Fruit fly (Drosophila melanogaster): ENCODE data around the gene CG11699.
A peak's percentile ranks its signal among the peaks of the same experiment; 100 is the strongest.
"Not testable (repeated sequence)": the region's sequence is repeated elsewhere in the genome, so short reads cannot be mapped to it uniquely, and the experiment has no call there.

Gene CG11699

DNA sequence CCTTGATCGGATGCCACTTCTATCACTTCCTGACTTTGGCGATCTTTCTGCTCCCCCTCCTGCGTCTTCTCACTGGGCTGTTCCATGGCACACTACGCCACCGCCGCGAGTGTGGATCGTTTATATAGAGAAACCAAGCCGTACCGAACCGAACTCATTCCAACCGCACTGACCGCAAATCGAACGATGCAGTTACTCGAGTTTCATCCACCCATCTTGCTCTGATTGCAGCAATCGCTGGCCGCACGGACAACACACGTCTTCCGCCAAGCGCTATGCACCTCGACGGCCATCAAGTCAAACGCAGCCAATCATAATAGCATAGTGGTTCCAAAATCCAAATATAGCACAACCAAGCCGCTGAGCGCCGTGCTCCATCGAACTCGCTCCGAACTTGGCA, 13.7 kb downstream of the CG11699 start, which contains the start of gene pkm:
pkm (minus strand) TSS at position 101 of the 400 bp plus-strand sequence.
- no peak for TF ChIP-seq cic (GFP tag; optimal IDR thresholded peaks at IDR 0.05)
- no peak for TF ChIP-seq CG7101 (tag; optimal IDR thresholded peaks at IDR 0.05)
- no peak for TF ChIP-seq ovo (GFP tag; optimal IDR thresholded peaks at IDR 0.05)
- TF ChIP-seq Clk (GFP tag; optimal IDR thresholded peaks at IDR 0.05), result no peak
- TF ChIP-seq CG14711 (tag; optimal IDR thresholded peaks at IDR 0.05), result no peak
- no peak for TF ChIP-seq Hr96 (GFP tag; optimal IDR thresholded peaks at IDR 0.05)
- no peak for TF ChIP-seq bab1 (GFP tag; optimal IDR thresholded peaks at IDR 0.05)
- no peak for TF ChIP-seq kay (GFP tag; ENCODE audit: borderline replicate concordance)
- TF ChIP-seq CG33017 (tag; optimal IDR thresholded peaks at IDR 0.05), result no peak
- no peak for TF ChIP-seq CG1620 (GFP tag; optimal IDR thresholded peaks at IDR 0.05)
- TF ChIP-seq CG11617 (GFP tag; optimal IDR thresholded peaks at IDR 0.05), result no peak
- TF ChIP-seq Mnt (GFP tag; optimal IDR thresholded peaks at IDR 0.05), result no peak
- no peak for TF ChIP-seq CG7045 (GFP tag; optimal IDR thresholded peaks at IDR 0.05)
- TF ChIP-seq cnc (optimal IDR thresholded peaks at IDR 0.05), result no peak
- TF ChIP-seq pad (GFP tag; optimal IDR thresholded peaks at IDR 0.05), result no peak
- no peak for TF ChIP-seq tj (GFP tag; optimal IDR thresholded peaks at IDR 0.05)
- no peak for TF ChIP-seq Crg-1 (GFP tag; optimal IDR thresholded peaks at IDR 0.05)

dm6 chrX:11599589-11599988, 29.2 kb downstream of the CG11699 start, which contains the start of gene rho-4:
Gene rho-4 (plus strand): TSS chrX:11599838.
- not testable (repeated sequence) for TF ChIP-seq pad, bab1, Crg-1 (GFP tag; optimal IDR thresholded peaks at IDR 0.05)

DNA sequence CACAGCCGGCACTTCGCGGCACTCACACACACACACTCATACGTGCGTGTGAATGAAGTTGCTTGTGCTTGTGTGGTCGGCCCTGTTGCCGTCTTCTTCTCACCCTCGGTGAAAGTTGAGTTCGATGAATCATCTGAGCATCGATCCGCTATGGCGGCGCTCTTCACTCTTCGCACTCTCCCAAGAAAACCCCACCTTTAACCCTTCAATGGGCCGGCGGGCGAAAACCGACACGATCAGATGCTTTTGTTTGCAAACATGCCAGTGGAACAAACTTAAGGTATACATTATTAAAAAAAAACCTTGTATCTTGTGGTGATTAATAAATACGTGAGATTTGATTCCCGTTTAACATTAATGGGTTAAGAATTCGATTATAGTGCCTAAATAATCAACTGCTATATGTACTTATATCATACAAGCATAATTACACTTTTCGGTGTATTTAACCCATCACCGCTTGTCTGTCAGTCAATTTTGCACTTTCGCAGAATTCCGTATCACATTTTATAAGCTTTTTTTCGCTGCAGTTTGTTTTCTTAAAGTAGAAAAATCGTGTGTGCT, 30.5 kb downstream of the CG11699 start:
- TF ChIP-seq CG7101 (tag; optimal IDR thresholded peaks at IDR 0.05) (no peak), bab1 (GFP tag; optimal IDR thresholded peaks at IDR 0.05) (peak; percentile 31), pad (GFP tag; optimal IDR thresholded peaks at IDR 0.05) (peak; percentile 84), tj (GFP tag; optimal IDR thresholded peaks at IDR 0.05) (peak; percentile 98), CG33017 (tag; optimal IDR thresholded peaks at IDR 0.05) (no peak), Mnt (GFP tag; optimal IDR thresholded peaks at IDR 0.05) (no peak)

DNA sequence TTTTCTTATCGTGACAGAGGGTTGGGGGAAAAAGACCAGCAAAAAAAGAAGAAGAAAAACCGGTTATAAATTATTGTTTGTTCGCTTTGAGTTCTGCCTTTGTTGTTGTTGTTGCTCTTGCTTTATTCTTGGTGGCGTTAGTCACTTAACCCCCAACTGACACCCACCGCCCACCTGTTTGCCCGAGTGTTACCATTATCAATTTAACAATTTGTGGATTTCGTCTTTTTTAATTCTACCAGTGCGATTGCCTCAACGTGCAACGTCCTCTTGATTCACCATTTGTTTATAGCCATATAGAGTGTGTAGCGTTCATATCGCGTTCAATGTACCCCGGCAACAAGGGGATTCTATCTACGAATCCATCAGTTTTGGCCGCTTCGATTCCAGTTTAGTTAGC, 31.0 kb downstream of the CG11699 start:
- no peak for TF ChIP-seq CG11617 (GFP tag; optimal IDR thresholded peaks at IDR 0.05)
- no peak for TF ChIP-seq ovo (GFP tag; optimal IDR thresholded peaks at IDR 0.05)
- TF ChIP-seq Hr96 (GFP tag; optimal IDR thresholded peaks at IDR 0.05), result no peak
- TF ChIP-seq tj (GFP tag; optimal IDR thresholded peaks at IDR 0.05), result peak; percentile 41
- peak; percentile 56 for TF ChIP-seq kay (GFP tag; ENCODE audit: borderline replicate concordance)
- TF ChIP-seq CG7045 (GFP tag; optimal IDR thresholded peaks at IDR 0.05), result no peak

DNA sequence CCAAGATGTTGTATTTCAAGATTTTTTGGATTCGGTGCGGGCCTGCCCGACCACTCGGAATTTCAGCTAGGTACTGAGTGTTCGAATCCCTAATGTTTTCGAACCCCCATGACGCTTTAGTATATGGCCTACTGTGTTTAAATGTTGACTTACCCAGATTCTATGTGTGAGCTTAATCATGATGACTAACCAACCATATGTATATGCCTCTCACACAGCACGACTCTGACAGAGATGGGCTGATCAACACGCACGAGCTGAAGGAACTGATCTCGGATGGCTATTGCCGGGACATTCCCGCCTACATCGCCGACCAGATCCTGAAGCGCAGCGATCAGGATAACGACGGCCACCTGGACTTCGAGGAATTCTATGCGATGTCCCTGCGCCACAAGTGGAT, 33.7 kb downstream of the CG11699 start, which contains the start of gene CG2533:
CG2533 (minus strand) TSS at position 101 of the 400 bp plus-strand sequence.
- TF ChIP-seq CG7045 (GFP tag; optimal IDR thresholded peaks at IDR 0.05) (no peak), cnc (optimal IDR thresholded peaks at IDR 0.05) (no peak), tj (GFP tag; optimal IDR thresholded peaks at IDR 0.05) (no peak), CG14711 (tag; optimal IDR thresholded peaks at IDR 0.05) (no peak), bab1 (GFP tag; optimal IDR thresholded peaks at IDR 0.05) (no peak), CG5204 (GFP tag; optimal IDR thresholded peaks at IDR 0.05) (no peak), cic (GFP tag; optimal IDR thresholded peaks at IDR 0.05) (no peak), kay (GFP tag; ENCODE audit: borderline replicate concordance) (no peak), CG1620 (GFP tag; optimal IDR thresholded peaks at IDR 0.05) (no peak), CG12768 (GFP tag; optimal IDR thresholded peaks at IDR 0.05) (no peak), CG11617 (GFP tag; optimal IDR thresholded peaks at IDR 0.05) (no peak), ovo (GFP tag; optimal IDR thresholded peaks at IDR 0.05) (no peak), Crg-1 (GFP tag; optimal IDR thresholded peaks at IDR 0.05) (no peak), Hr96 (GFP tag; optimal IDR thresholded peaks at IDR 0.05) (no peak), CG33017 (tag; optimal IDR thresholded peaks at IDR 0.05) (no peak), Mnt (GFP tag; optimal IDR thresholded peaks at IDR 0.05) (no peak), CG7101 (tag; optimal IDR thresholded peaks at IDR 0.05) (no peak), toe (GFP tag; optimal IDR thresholded peaks at IDR 0.05) (no peak)

dm6 chrX:11611056-11611644, 40.7 kb downstream of the CG11699 start:
- TF ChIP-seq cic (GFP tag; optimal IDR thresholded peaks at IDR 0.05), result peak; percentile 31
- no peak for TF ChIP-seq Mnt (GFP tag; optimal IDR thresholded peaks at IDR 0.05)
- no peak for TF ChIP-seq Hr96 (GFP tag; optimal IDR thresholded peaks at IDR 0.05)
- peak; percentile 94 for TF ChIP-seq CG14711 (tag; optimal IDR thresholded peaks at IDR 0.05)
- TF ChIP-seq CG12768 (GFP tag; optimal IDR thresholded peaks at IDR 0.05), result no peak
- TF ChIP-seq CG7101 (tag; optimal IDR thresholded peaks at IDR 0.05), result no peak
- no peak for TF ChIP-seq cnc (optimal IDR thresholded peaks at IDR 0.05)
- peak; percentile 86 for TF ChIP-seq tj (GFP tag; optimal IDR thresholded peaks at IDR 0.05)
- no peak for TF ChIP-seq CG5204 (GFP tag; optimal IDR thresholded peaks at IDR 0.05)
- TF ChIP-seq CG33017 (tag; optimal IDR thresholded peaks at IDR 0.05), result no peak
- no peak for TF ChIP-seq CG1620 (GFP tag; optimal IDR thresholded peaks at IDR 0.05)

DNA sequence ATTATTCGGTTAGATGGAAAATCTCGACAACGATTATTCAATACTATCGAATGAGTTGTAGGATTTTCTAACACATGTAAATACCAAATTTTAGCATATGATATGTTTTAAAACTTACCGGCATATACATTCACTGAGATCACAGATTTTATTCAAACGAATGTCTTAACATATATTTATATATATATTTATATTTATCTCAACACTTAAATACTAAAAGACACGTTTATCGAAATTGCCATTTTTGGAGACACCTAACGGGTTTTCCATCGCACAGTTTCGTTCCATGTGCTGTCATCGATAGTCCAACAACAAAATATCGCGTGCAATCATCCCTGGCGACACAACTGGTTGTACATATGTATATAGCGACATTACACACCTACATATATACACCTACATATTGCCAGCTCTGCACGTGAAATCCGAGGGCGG, 41.2 kb downstream of the CG11699 start, which contains the start of the genes CG2247 and CG1703:
CG2247 (minus strand) TSS at position 8 of the 435 bp plus-strand sequence.
CG1703 (plus strand) TSS at position 283 of the 435 bp plus-strand sequence.
- TF ChIP-seq kay (GFP tag; ENCODE audit: borderline replicate concordance), result no peak
- peak; percentile 94 for TF ChIP-seq ovo (GFP tag; optimal IDR thresholded peaks at IDR 0.05)
- peak; percentile 11 for TF ChIP-seq bab1 (GFP tag; optimal IDR thresholded peaks at IDR 0.05)
- peak; percentile 85 for TF ChIP-seq Mnt (GFP tag; optimal IDR thresholded peaks at IDR 0.05)
- no peak for TF ChIP-seq toe (GFP tag; optimal IDR thresholded peaks at IDR 0.05)
- TF ChIP-seq cic (GFP tag; optimal IDR thresholded peaks at IDR 0.05), result peak; percentile 11
- no peak for TF ChIP-seq cnc (optimal IDR thresholded peaks at IDR 0.05)
- TF ChIP-seq CG7045 (GFP tag; optimal IDR thresholded peaks at IDR 0.05), result no peak
- TF ChIP-seq CG7101 (tag; optimal IDR thresholded peaks at IDR 0.05), result peak; percentile 22
- TF ChIP-seq tj (GFP tag; optimal IDR thresholded peaks at IDR 0.05), result no peak

Measured in whole organism, adult.